Worm (Caenorhabditis elegans) whole organism, L4 larva: Measurements from ENCODE around the gene T13H5.1.

Experiments used
- D1046.2 ChIP-seq: fragments of 200-800 bp; sonication (Bioruptor generic); IDR thresholded peaks from 2 replicates; pipeline ENCODE4 v1.3.6; 2022; ENCODE audit warnings: missing genetic modification characterization, missing compliant biosample characterization
- F26F4.8 ChIP-seq: fragments of 200-800 bp; sonication (Bioruptor generic); conservative IDR thresholded peaks from 2 replicates; pipeline ENCODE4 v1.3.6; 2022; ENCODE audit warnings: missing genetic modification characterization, missing compliant biosample characterization
- F44E2.7 ChIP-seq: fragments of 200-800 bp; sonication (Bioruptor generic); IDR thresholded peaks from 2 replicates; pipeline ENCODE4 v2.1.2; 2022; ENCODE audit warnings: missing genetic modification characterization, missing compliant biosample characterization
- T26A8.4 ChIP-seq: fragments of 200-800 bp; sonication (Bioruptor generic); IDR thresholded peaks from 2 replicates; pipeline ENCODE4 v1.3.6; 2022; ENCODE audit warnings: missing genetic modification characterization, missing compliant biosample characterization
- Y48G9A.11 ChIP-seq: fragments of 200-800 bp; sonication (Bioruptor generic); IDR thresholded peaks from 2 replicates; pipeline ENCODE4 v1.3.6; 2022; ENCODE audit warnings: missing genetic modification reagents, missing genetic modification characterization, missing compliant biosample characterization
- Y75B8A.6 ChIP-seq: fragments of 200-800 bp; sonication (Bioruptor generic); IDR thresholded peaks from 2 replicates; pipeline ENCODE4 v1.3.6; 2022; ENCODE audit warnings: missing genetic modification reagents, missing genetic modification characterization, missing compliant biosample characterization
- ZK546.5 ChIP-seq, 2 experiments: sonication (generic microtip); optimal IDR thresholded peaks; 2 replicates each; lab custom pipeline; 2017; ENCODE audit warnings: missing biosample characterization in 2 of 2, missing genetic modification characterization in 2 of 2
- aha-1 ChIP-seq: fragments of 150-350 bp; peaks from one replicate; lab custom pipeline; 2014; ENCODE audit warnings: missing biosample characterization, missing genetic modification characterization
- ceh-32 ChIP-seq: sonication (generic microtip); optimal IDR thresholded peaks from 2 replicates; lab custom pipeline; 2016; ENCODE audit warnings: mild to moderate bottlenecking, missing genetic modification characterization, missing compliant biosample characterization; ENCODE audit not compliant: poor library complexity
- ceh-62 ChIP-seq: sonication (generic microtip); optimal IDR thresholded peaks from 2 replicates; lab custom pipeline; 2017; ENCODE audit warnings: missing biosample characterization, missing genetic modification characterization
- ces-1 ChIP-seq: fragments of 150-350 bp; sonication (generic microtip); optimal IDR thresholded peaks from 4 replicates; lab custom pipeline; 2014; ENCODE audit warnings: missing biosample characterization, missing genetic modification reagents, missing genetic modification characterization
- daf-16 ChIP-seq, 3 experiments: sonication (generic microtip); optimal IDR thresholded peaks; 2 replicates each; lab custom pipeline; 2016 to 2017; ENCODE audit warnings: missing genetic modification characterization in 3 of 3, missing genetic modification reagents in 3 of 3, mild to moderate bottlenecking in 2 of 3, missing compliant biosample characterization in 2 of 3, missing biosample characterization in 1 of 3, moderate library complexity in 1 of 3
- daf-19 ChIP-seq: fragments of 200-800 bp; sonication (Bioruptor generic); conservative IDR thresholded peaks from 2 replicates; pipeline ENCODE4 v1.3.6; 2022; ENCODE audit warnings: missing genetic modification characterization, missing compliant biosample characterization
- dpl-1 ChIP-seq: fragments of 150-350 bp; optimal IDR thresholded peaks from 2 replicates; lab custom pipeline; 2014; ENCODE audit warnings: missing biosample characterization, missing genetic modification reagents, missing genetic modification characterization
- duxl-1 ChIP-seq: sonication (generic microtip); optimal IDR thresholded peaks from 2 replicates; lab custom pipeline; 2016; ENCODE audit warnings: mild to moderate bottlenecking, missing genetic modification characterization, moderate library complexity, missing compliant biosample characterization; ENCODE audit not compliant: poor library complexity
- fkh-10 ChIP-seq: fragments of 150-350 bp; optimal IDR thresholded peaks from 2 replicates; lab custom pipeline; 2014; ENCODE audit warnings: missing biosample characterization, missing genetic modification reagents, missing genetic modification characterization
- hif-1 ChIP-seq, 2 experiments: sonication (generic microtip); optimal IDR thresholded peaks; 2 replicates each; lab custom pipeline; 2016 to 2017; ENCODE audit warnings: missing compliant biosample characterization in 2 of 2, missing genetic modification characterization in 2 of 2, missing genetic modification reagents in 2 of 2, missing genotype in 2 of 2, mild to moderate bottlenecking in 1 of 2
- hlh-11 ChIP-seq: fragments of 200-800 bp; sonication (Bioruptor generic); optimal IDR thresholded peaks from 2 replicates; lab custom pipeline; 2018; ENCODE audit warnings: mild to moderate bottlenecking, missing genetic modification characterization, missing compliant biosample characterization
- lim-7 ChIP-seq: fragments of 200-800 bp; sonication (Bioruptor generic); IDR thresholded peaks from 2 replicates; pipeline ENCODE4 v1.3.6; 2022; ENCODE audit warnings: missing genetic modification characterization, missing compliant biosample characterization
- lin-1 ChIP-seq: fragments of 200-800 bp; sonication (Bioruptor generic); IDR thresholded peaks from 2 replicates; pipeline ENCODE4 v1.3.6; 2022; ENCODE audit warnings: missing genetic modification reagents, missing genetic modification characterization, missing compliant biosample characterization
- lin-38 ChIP-seq: fragments of 200-800 bp; sonication (Bioruptor generic); IDR thresholded peaks from 2 replicates; pipeline ENCODE4 v1.3.6; 2022; ENCODE audit warnings: missing genetic modification reagents, missing genetic modification characterization, missing compliant biosample characterization
- lin-39 ChIP-seq: fragments of 150-350 bp; optimal IDR thresholded peaks from 2 replicates; lab custom pipeline; 2014; ENCODE audit warnings: missing biosample characterization, missing genetic modification reagents, missing genetic modification characterization
- lir-3 ChIP-seq: sonication (generic microtip); optimal IDR thresholded peaks from 2 replicates; lab custom pipeline; 2016; ENCODE audit warnings: mild to moderate bottlenecking, missing genetic modification characterization, missing compliant biosample characterization
- madf-5 ChIP-seq, 2 experiments: fragments of 200-800 bp; sonication (Bioruptor generic); IDR thresholded peaks; 2 replicates each; pipeline ENCODE4 v1.3.6; 2022; ENCODE audit warnings: missing compliant biosample characterization in 2 of 2, missing genetic modification characterization in 2 of 2
- mdl-1 ChIP-seq, 2 experiments: fragments of 150-350 bp in 1 of 2; sonication (generic microtip) in 1 of 2; optimal IDR thresholded peaks; 2 replicates each; lab custom pipeline; 2014 to 2017; ENCODE audit warnings: missing biosample characterization in 2 of 2, missing genetic modification characterization in 2 of 2
- mdt-29 ChIP-seq: fragments of 200-800 bp; sonication (Bioruptor generic); IDR thresholded peaks from 2 replicates; pipeline ENCODE4 v1.3.6; 2022; ENCODE audit warnings: missing genetic modification reagents, missing genetic modification characterization, missing compliant biosample characterization
- mes-2 ChIP-seq: sonication (generic microtip); optimal IDR thresholded peaks from 2 replicates; lab custom pipeline; 2016; ENCODE audit warnings: missing genotype, mild to moderate bottlenecking, missing genetic modification characterization, missing compliant biosample characterization; ENCODE audit not compliant: poor library complexity, severe bottlenecking
- mxl-2 ChIP-seq: fragments of 200-800 bp; sonication (Bioruptor generic); conservative IDR thresholded peaks from 2 replicates; pipeline ENCODE4 v1.3.6; 2022; ENCODE audit warnings: missing genetic modification reagents, missing genetic modification characterization, missing compliant biosample characterization
- nhr-42 ChIP-seq: fragments of 200-800 bp; sonication (Bioruptor generic); IDR thresholded peaks from 2 replicates; pipeline ENCODE4 v1.3.6; 2022; ENCODE audit warnings: missing genetic modification characterization, missing compliant biosample characterization
- nhr-48 ChIP-seq: sonication (generic microtip); optimal IDR thresholded peaks from 2 replicates; lab custom pipeline; 2016; ENCODE audit warnings: mild to moderate bottlenecking, missing genetic modification characterization, missing compliant biosample characterization
- nhr-6 ChIP-seq: fragments of 150-350 bp; optimal IDR thresholded peaks from 2 replicates; lab custom pipeline; 2014; ENCODE audit warnings: missing biosample characterization, missing genetic modification characterization
- nhr-77 ChIP-seq: fragments of 150-350 bp; optimal IDR thresholded peaks from 2 replicates; lab custom pipeline; 2014; ENCODE audit warnings: missing biosample characterization, missing genetic modification characterization
- pha-4 ChIP-seq, 2 experiments: fragments of 150-350 bp in 1 of 2; fragments of 200-800 bp in 1 of 2; sonication (Bioruptor generic) in 1 of 2; IDR thresholded peaks in 1 of 2; optimal IDR thresholded peaks in 1 of 2; 2 replicates each; pipeline versions ENCODE4 v1.3.6 to Lab custom; 2014 to 2022; ENCODE audit warnings: missing genetic modification characterization in 2 of 2, missing genetic modification reagents in 2 of 2, missing biosample characterization in 1 of 2, missing compliant biosample characterization in 1 of 2
- snpc-4 ChIP-seq: fragments of 150-350 bp; optimal IDR thresholded peaks from 2 replicates; lab custom pipeline; 2014; ENCODE audit warnings: missing biosample characterization, missing genetic modification characterization
- spr-1 ChIP-seq: sonication (generic microtip); optimal IDR thresholded peaks from 2 replicates; lab custom pipeline; 2016; ENCODE audit warnings: mild to moderate bottlenecking, missing genetic modification characterization, missing compliant biosample characterization
- unc-130 ChIP-seq: sonication (generic microtip); optimal IDR thresholded peaks from 2 replicates; lab custom pipeline; 2016; ENCODE audit warnings: missing genetic modification reagents, missing genetic modification characterization, missing compliant biosample characterization
- unc-62 ChIP-seq, 3 experiments: fragments of 150-350 bp in 1 of 3; sonication (generic microtip); optimal IDR thresholded peaks in 2 of 3; peaks in 1 of 3; 1 replicate in 1 of 3; 2 replicates in 2 of 3; lab custom pipeline; 2014 to 2017; ENCODE audit warnings: missing biosample characterization in 3 of 3, missing genetic modification characterization in 3 of 3, missing genetic modification reagents in 3 of 3, missing genotype in 1 of 3
- zfp-2 ChIP-seq: sonication (generic microtip); optimal IDR thresholded peaks from 2 replicates; lab custom pipeline; 2016; ENCODE audit warnings: mild to moderate bottlenecking, missing genetic modification characterization, missing compliant biosample characterization

The T13H5.1 gene

ce11 chrII:8546975-8547374, 38.1 kb upstream of the T13H5.1 start (continued):
- TF ChIP-seq Y48G9A.11 (GFP tag; lab: Robert Waterston, UW): no peak
- TF ChIP-seq mes-2: no peak
- TF ChIP-seq D1046.2 (GFP tag; lab: Robert Waterston, UW): no peak
- peak; percentile 72 for TF ChIP-seq hlh-11 (tag; lab: Kevin White, UChicago)
- no peak for TF ChIP-seq snpc-4
- TF ChIP-seq mdl-1 (tag; optimal IDR thresholded peaks at IDR 0.05; lab: Kevin White, UChicago): peak in 1 of 2 experiments; percentile 52
- no peak; the same call in 1 of the 2 replicates for TF ChIP-seq F44E2.7 (GFP tag; lab: Robert Waterston, UW)
- no peak for TF ChIP-seq ces-1 (GFP tag; lab: Kevin White, UChicago)
- peak; percentile 95 for TF ChIP-seq pha-4 (GFP tag; IDR thresholded peaks at IDR 0.05; lab: Robert Waterston, UW)
- no peak for TF ChIP-seq pha-4 (tag; optimal IDR thresholded peaks at IDR 0.05; lab: Kevin White, UChicago)
- TF ChIP-seq fkh-10 (GFP tag; lab: Kevin White, UChicago): no peak
- TF ChIP-seq lin-38 (GFP tag; lab: Robert Waterston, UW): no peak; the same call in 1 of the 2 replicates
- peak; percentile 54 to 86 for TF ChIP-seq daf-16 (GFP tag; optimal IDR thresholded peaks at IDR 0.05; lab: Kevin White, UChicago)
- TF ChIP-seq daf-16 (tag; optimal IDR thresholded peaks at IDR 0.05; lab: Kevin White, UChicago): peak; percentile 77
- peak; percentile 98 for TF ChIP-seq lim-7
- TF ChIP-seq unc-62 (GFP tag; optimal IDR thresholded peaks at IDR 0.05 in 1 of 2; lab: Kevin White, UChicago): no peak
- no peak for TF ChIP-seq unc-62 (tag; optimal IDR thresholded peaks at IDR 0.05; lab: Kevin White, UChicago)
- TF ChIP-seq lir-3: peak; percentile 53
- peak in 1 of 2 experiments; percentile 83; a peak in 2 of 4 replicates for TF ChIP-seq madf-5 (GFP tag; IDR thresholded peaks at IDR 0.05; lab: Robert Waterston, UW)
- peak; percentile 81 for TF ChIP-seq duxl-1
- TF ChIP-seq aha-1: peak; percentile 95
- TF ChIP-seq daf-19 (GFP tag; lab: Robert Waterston, UW): peak; percentile 84
- peak; percentile 88 for TF ChIP-seq nhr-42 (GFP tag; lab: Robert Waterston, UW)
- peak; percentile 47 for TF ChIP-seq unc-130 (GFP tag; lab: Kevin White, UChicago)
- TF ChIP-seq Y75B8A.6 (GFP tag; lab: Robert Waterston, UW): peak; percentile 61; the same call in 1 of the 2 replicates
- peak; percentile 63 for TF ChIP-seq zfp-2
- TF ChIP-seq F26F4.8: peak; percentile 91
- peak; percentile 79 for TF ChIP-seq lin-1 (GFP tag; lab: Robert Waterston, UW)
- peak; percentile 84 for TF ChIP-seq nhr-6 (tag; lab: Kevin White, UChicago)
- no peak; the same call in 1 of the 2 replicates for TF ChIP-seq T26A8.4 (GFP tag; lab: Robert Waterston, UW)
- no peak for TF ChIP-seq ceh-32
- no peak for TF ChIP-seq ZK546.5 (tag; optimal IDR thresholded peaks at IDR 0.05; lab: Kevin White, UChicago)
- peak; percentile 41 for TF ChIP-seq dpl-1
- TF ChIP-seq ceh-62 (tag; lab: Kevin White, UChicago): no peak
- TF ChIP-seq nhr-77 (tag; lab: Kevin White, UChicago): peak; percentile 13
- TF ChIP-seq spr-1 (tag; lab: Kevin White, UChicago): peak; percentile 85
- TF ChIP-seq mxl-2 (GFP tag; lab: Robert Waterston, UW): 0 out of 2 replicates have a peak, but pooled peaks have one; percentile 65

ce11 chrII:8545315-8545714, 36.5 kb upstream of the T13H5.1 start, which contains the start of gene decr-1.2:
decr-1.2 (plus strand) TSS chrII:8545615.
- TF ChIP-seq F44E2.7 (GFP tag; lab: Robert Waterston, UW) (no peak), nhr-48 (no peak), hif-1 (tag; optimal IDR thresholded peaks at IDR 0.05; lab: Kevin White, UChicago) (no peak), lin-39 (tag; lab: Kevin White, UChicago) (no peak), mdt-29 (GFP tag; lab: Robert Waterston, UW) (no peak)
